Worm (Caenorhabditis elegans) whole organism, dauer: ENCODE data around the gene R05D8.7.

Experiments
- unc-62 ChIP-seq: sonication (generic microtip); optimal IDR thresholded peaks from 2 replicates; lab custom pipeline; 2017; ENCODE audit warnings: missing biosample characterization, missing genetic modification reagents, missing genetic modification characterization

Gene R05D8.7

ce11 chrV:2763105-2763504 lies at the start of gene R05D8.7:
Gene R05D8.7 (minus strand): TSS chrV:2763208.
- TF ChIP-seq unc-62, result no peak

ce11 chrV:2810164-2810563 lies 47.2 kb upstream of the R05D8.7 start, which contains the start of gene F54E2.1:
Gene F54E2.1 (plus strand): TSS chrV:2810398.
- no peak for TF ChIP-seq unc-62

- no peak for TF ChIP-seq unc-62
These were observed 46.4 kb upstream of the R05D8.7 start for ce11 chrV:2809443-2809842.

DNA sequence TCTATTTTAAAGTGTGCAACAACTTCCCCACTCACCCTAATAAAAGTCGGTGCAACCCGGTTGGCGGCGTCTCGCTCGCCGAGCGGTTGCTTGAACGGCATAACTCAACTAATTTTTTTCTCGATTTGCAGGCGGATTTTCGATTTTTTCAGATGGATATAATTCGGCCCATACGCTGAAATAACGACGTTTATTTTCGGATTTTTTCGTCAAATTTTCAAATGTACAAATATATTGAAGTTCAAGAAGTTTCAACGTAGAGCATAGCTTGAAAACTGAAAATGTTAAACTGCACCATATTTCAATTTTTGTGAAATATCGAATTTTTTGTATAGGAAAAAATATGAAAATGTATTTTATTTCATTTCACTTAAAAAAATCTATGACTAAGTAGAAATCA lies 44.8 kb upstream of the R05D8.7 start, which contains the start of gene ketn-1:
Gene ketn-1, minus strand, starts transcription at position 101 of the 400 bp plus-strand sequence.
- no peak for TF ChIP-seq unc-62

- no peak for TF ChIP-seq unc-62
These were observed 40.2 kb upstream of the R05D8.7 start for ce11 chrV:2803258-2803657.

ce11 chrV:2801955-2802354 lies 38.9 kb upstream of the R05D8.7 start:
- TF ChIP-seq unc-62, result no peak

DNA sequence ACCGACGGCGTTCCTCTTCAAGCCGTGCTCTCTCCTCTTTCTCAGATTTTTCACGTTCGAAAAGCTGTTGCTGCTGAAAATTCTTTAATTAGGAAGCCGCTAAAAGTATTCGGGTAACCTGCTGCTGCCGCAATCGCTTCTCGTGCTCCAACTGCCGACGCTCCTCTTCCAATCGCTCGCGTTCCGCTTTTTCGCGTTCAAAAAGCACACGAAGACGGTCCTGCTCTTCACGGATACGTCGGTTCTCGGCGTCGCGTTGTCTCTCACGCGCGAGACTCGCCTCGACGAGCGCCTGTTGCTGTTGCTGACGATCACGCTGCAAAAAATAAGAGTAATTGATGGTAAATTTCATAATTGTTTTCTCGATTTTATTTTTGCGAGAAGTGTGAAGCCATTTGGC lies 37.7 kb upstream of the R05D8.7 start:
- TF ChIP-seq unc-62, result no peak

- no peak for TF ChIP-seq unc-62
These were observed 36.3 kb upstream of the R05D8.7 start for ce11 chrV:2799172-2799869.

ce11 chrV:2795998-2796397 lies 33.0 kb upstream of the R05D8.7 start, which contains the start of gene F54E2.2:
Gene F54E2.2 (plus strand): TSS chrV:2796298.
- TF ChIP-seq unc-62, result no peak

DNA sequence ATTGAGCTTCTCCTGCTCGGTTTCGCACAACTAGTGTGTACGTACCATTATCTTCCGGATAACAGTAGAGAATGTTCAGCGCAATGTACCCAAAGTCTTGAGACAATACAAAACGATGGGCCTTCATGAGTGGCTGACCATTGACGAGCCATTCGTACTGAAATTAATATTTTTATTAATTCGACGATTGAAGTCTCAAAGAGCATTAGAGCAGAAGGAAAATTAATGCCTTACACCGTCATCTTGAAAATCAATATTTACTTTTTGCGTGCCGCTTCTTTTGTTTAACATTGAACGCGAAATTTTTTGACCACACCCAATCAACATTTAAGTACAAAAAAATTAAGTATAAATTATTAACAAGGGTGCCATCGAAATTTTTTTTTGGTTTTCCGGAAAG lies 29.9 kb upstream of the R05D8.7 start:
- no peak for TF ChIP-seq unc-62

DNA sequence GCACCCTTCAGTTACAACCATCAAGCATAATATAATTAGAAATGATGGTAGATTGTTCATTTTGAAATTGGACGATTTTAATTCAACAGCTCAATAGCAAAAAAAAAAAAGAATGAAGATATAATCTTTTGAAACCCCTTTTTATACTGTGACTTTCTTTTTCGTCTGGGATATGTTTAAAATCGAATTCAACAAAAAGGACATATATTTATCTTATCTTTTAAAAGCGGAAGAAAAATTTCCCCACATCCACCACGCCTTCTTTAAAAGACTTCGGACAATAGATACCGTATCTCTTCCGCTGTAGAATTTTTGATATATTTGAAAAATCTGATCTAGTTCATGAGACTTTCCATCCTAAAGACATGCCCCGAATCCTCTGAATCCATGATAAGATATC lies 17.8 kb upstream of the R05D8.7 start, which contains the start of gene R05D8.11:
Gene R05D8.11, minus strand, starts transcription at position 101 of the 400 bp plus-strand sequence.
- no peak for TF ChIP-seq unc-62

DNA sequence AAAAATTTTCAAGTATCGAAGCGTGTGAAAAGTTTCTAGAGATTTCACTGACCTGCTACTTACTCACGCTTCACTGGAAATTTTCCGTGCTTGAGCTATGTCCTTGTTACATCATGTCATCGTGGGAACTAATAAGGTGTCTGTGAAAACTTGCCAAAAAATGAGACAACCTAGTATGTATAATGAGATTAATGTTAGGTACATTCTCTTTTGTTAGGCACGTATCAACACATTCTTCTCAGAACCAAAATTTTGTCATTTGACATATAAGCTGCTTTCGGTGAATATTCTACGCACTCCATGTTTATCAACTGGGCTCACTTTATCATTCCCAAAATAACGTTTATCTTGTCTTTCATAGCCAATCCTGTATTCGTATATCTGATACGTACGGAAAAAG lies 11.0 kb upstream of the R05D8.7 start, which contains the start of gene srj-18:
Gene srj-18, plus strand, starts transcription at position 301 of the 400 bp plus-strand sequence.
- TF ChIP-seq unc-62, result no peak

DNA sequence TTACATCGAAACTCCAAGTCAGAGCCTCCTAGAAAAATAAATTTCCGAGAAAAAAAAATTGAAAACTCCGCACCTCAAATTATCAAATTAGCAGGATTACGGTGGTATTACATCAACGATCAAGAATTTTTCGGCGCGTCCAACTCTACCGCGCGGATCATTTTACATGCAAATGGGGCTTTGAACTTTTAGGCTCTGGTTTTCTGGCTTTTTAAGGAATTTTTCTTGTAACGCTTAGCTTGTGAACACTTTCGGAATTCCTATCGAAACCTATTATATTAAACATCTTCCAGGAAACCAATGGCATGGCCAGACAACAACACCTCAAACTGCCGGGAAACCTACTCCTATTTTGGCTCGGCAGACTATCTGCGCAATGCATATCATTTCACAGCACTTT lies 8.6 kb upstream of the R05D8.7 start, which contains the start of gene srh-56:
Gene srh-56, plus strand, starts transcription at position 301 of the 400 bp plus-strand sequence.
- TF ChIP-seq unc-62, result no peak

DNA sequence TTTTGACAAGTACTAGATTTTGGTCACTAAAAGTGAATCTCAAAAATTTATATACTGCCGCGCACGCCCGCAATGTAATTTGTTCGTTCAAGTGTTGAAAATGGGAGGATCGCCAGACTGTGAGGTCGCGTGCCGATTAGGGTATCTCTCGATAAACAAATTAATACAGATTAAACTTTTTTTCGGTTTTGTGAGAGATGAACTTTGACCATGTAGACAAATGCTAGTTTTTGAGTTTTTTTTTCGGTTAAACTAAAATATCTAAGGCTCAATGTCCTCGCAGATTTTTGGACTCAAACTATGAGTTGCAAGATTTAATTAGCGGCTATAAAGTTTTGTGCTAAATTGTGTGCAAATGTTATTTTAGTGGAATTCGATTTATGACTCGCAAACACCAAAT lies 6.7 kb upstream of the R05D8.7 start, which contains the start of gene dhs-15:
Gene dhs-15, minus strand, starts transcription at position 101 of the 400 bp plus-strand sequence.
- TF ChIP-seq unc-62, result no peak

- no peak for TF ChIP-seq unc-62
These were observed 4.5 kb upstream of the R05D8.7 start, which contains the start of gene R05D8.9 for ce11 chrV:2767465-2767864. Gene R05D8.9 (minus strand): TSS chrV:2767565.

ce11 chrV:2765052-2765451 lies 2.0 kb upstream of the R05D8.7 start, which contains the start of gene dhs-14:
Gene dhs-14 (minus strand): TSS chrV:2765200.
- no peak for TF ChIP-seq unc-62

DNA sequence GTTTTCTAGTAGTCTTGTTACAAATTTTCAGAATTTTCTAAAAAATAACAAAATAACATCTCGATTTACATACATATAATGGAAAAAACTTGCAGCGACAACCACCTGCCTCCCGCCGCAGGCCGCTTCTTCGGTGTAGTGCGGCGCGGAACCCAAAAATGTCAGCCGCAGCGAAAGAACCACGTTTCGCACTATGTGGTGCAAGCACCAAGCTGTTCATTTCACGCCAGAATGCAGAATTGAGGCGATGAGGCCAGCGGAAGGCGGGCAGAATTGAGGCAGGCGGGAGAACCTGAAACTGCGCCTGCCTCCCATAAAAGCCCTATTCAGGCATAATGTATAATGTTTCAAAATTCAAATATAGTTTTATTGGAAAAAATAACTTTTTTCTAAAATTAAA lies 1.5 kb downstream of the R05D8.7 start:
- no peak for TF ChIP-seq unc-62

DNA sequence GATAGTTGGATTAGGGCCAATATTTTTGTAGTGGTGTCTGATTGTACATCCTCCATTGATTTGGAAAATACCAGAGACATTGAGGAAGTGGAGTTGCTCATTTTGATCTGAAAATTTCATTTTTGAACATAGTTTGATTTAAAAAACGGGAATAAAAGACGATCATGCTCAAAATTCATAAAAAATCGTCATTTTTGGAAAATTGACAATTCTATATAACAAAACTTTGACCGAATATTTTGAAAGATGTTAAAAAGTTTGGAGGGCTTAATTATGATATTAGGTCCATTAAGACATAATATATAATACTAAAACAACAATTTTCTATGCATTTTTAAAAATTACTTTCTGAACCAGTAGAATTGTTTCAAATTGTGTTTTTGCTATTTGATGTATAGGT lies 3.6 kb downstream of the R05D8.7 start, which contains the start of gene srg-58:
Gene srg-58, minus strand, starts transcription at position 101 of the 400 bp plus-strand sequence.
- TF ChIP-seq unc-62, result no peak
